Worm (Caenorhabditis elegans) whole organism, L1 larva: ENCODE results near the gene srd-31.

Experiments
- nhr-12 ChIP-seq: sonication (generic microtip); optimal IDR thresholded peaks from 2 replicates; lab custom pipeline; 2017; ENCODE audit warnings: missing biosample characterization, missing genetic modification characterization
- pqm-1 ChIP-seq: sonication (generic microtip); optimal IDR thresholded peaks from 3 replicates; lab custom pipeline; 2017; ENCODE audit warnings: missing biosample characterization, missing genetic modification characterization
- snpc-4 ChIP-seq: fragments of 150-350 bp; optimal IDR thresholded peaks from 2 replicates; lab custom pipeline; 2014; ENCODE audit warnings: missing biosample characterization, missing genetic modification characterization

- TF ChIP-seq pqm-1 (tag; lab: Kevin White, UChicago) (no peak), snpc-4 (tag; lab: Kevin White, UChicago) (no peak), nhr-12 (tag; lab: Kevin White, UChicago) (no peak)
Measured at ce11 chrV:7643416-7643815, 8.9 kb upstream of the srd-31 start, which contains the start of gene F07C4.11.
